Worm (Caenorhabditis elegans): ENCODE measurements around the gene ucp-4.
A peak's percentile ranks its signal among the peaks of the same experiment; 100 is the strongest.

ucp-4 gene

ce11 chrV:9327691-9328090 is 6.4 kb upstream of the ucp-4 start:
- no peak for TF ChIP-seq ceh-36 (tag; optimal IDR thresholded peaks at IDR 0.05)
- TF ChIP-seq tra-4 (tag; optimal IDR thresholded peaks at IDR 0.05) = no peak
- TF ChIP-seq flt-1 (GFP tag; IDR thresholded peaks at IDR 0.05) = no peak
- no peak for TF ChIP-seq scrt-1 (GFP tag; IDR thresholded peaks at IDR 0.05)
- TF ChIP-seq hnd-1 (tag; optimal IDR thresholded peaks at IDR 0.05) = no peak

DNA sequence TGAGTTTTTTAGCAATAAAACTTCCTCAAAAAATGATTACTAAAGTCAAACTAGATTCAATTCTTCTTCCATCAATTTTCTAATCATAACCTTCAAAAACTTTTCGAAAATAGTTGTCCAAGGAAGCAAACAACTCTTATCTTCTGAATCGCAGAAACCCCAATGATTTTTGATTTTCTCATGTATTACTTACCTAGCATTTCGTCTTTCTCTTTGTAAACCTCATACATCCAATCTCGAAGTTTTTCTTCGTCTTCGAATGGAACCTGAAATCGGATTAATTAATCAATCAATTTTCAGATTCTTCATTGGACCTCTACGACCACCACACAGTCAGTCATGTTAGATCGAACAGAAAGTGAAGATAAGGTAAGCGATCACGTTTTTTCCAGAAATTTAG is 5.4 kb upstream of the ucp-4 start, which contains the start of gene K07B1.4:
TSS of gene K07B1.4 (plus strand) at position 301 of the 400 bp plus-strand sequence.
- TF ChIP-seq F13C5.2 (tag; optimal IDR thresholded peaks at IDR 0.05) (no peak), aly-1 (tag; optimal IDR thresholded peaks at IDR 0.05) (no peak), ets-7 (tag; optimal IDR thresholded peaks at IDR 0.05) (no peak), pes-1 (GFP tag; IDR thresholded peaks at IDR 0.05) (no peak), hnd-1 (tag; optimal IDR thresholded peaks at IDR 0.05) (no peak), tra-4 (tag; optimal IDR thresholded peaks at IDR 0.05) (no peak), tbx-37 (GFP tag; conservative IDR thresholded peaks at IDR 0.05) (no peak), ceh-13 (GFP tag; optimal IDR thresholded peaks at IDR 0.05) (no peak), ceh-36 (tag; optimal IDR thresholded peaks at IDR 0.05) (no peak), scrt-1 (GFP tag; IDR thresholded peaks at IDR 0.05) (no peak), B0310.2 (tag; optimal IDR thresholded peaks at IDR 0.05) (no peak), ama-1 (optimal IDR thresholded peaks at IDR 0.05) (no peak), hmg-4 (GFP tag; optimal IDR thresholded peaks at IDR 0.05) (no peak), tbx-11 (GFP tag; IDR thresholded peaks at IDR 0.05) (no peak), sea-1 (GFP tag; conservative IDR thresholded peaks at IDR 0.05) (no peak), flt-1 (GFP tag; IDR thresholded peaks at IDR 0.05) (no peak), hmbx-1 (tag; optimal IDR thresholded peaks at IDR 0.05) (no peak)

DNA sequence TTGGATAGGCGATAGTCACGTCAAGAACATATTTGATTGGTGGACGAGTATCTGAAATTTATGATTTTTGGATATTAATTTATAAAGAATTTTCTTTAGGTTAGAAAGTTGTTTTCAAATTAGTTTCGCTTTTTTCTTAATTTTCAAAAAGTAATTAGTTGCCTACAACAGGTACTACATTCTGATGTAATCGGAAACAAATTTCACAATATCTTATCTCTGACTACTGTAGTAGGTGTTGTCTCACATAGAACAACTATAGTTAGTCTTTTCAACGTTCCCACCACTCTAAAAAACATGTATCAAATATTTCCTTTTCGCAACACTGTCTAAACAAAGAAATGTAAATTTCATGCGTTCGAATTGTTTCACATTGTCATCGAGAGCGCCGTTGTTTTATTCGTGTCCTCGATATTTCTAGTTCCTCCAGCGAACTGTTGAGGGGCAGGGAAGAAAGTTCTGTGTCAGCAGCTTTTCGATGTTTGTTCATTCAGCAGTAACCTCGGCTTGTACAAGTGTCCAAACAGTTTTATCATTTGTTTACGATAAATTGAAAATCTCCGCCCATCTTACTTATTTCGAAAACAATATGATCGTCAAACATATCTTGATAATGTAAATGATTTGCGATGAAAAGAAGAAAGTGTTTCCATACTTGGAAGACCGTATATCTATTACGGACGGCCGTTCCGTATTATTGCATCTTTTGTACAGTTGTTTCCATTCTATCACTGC is 4.7 kb upstream of the ucp-4 start:
- no peak for TF ChIP-seq pes-1 (GFP tag; IDR thresholded peaks at IDR 0.05)
- no peak for TF ChIP-seq tbx-37 (GFP tag; conservative IDR thresholded peaks at IDR 0.05)
- TF ChIP-seq ama-1 (optimal IDR thresholded peaks at IDR 0.05) = no peak
- no peak for TF ChIP-seq F13C5.2 (tag; optimal IDR thresholded peaks at IDR 0.05)
- TF ChIP-seq hnd-1 (tag; optimal IDR thresholded peaks at IDR 0.05) = no peak
- TF ChIP-seq tbx-11 (GFP tag; IDR thresholded peaks at IDR 0.05) = no peak
- TF ChIP-seq sea-1 (GFP tag; conservative IDR thresholded peaks at IDR 0.05) = no peak
- TF ChIP-seq tra-4 (tag; optimal IDR thresholded peaks at IDR 0.05) = no peak
- no peak for TF ChIP-seq aly-1 (tag; optimal IDR thresholded peaks at IDR 0.05)
- no peak for TF ChIP-seq B0310.2 (tag; optimal IDR thresholded peaks at IDR 0.05)
- TF ChIP-seq hmg-4 (GFP tag; optimal IDR thresholded peaks at IDR 0.05) = no peak
- no peak for TF ChIP-seq ets-7 (tag; optimal IDR thresholded peaks at IDR 0.05)
- TF ChIP-seq ceh-13 (GFP tag; optimal IDR thresholded peaks at IDR 0.05) = no peak
- no peak for TF ChIP-seq hmbx-1 (tag; optimal IDR thresholded peaks at IDR 0.05)
- no peak for TF ChIP-seq ceh-36 (tag; optimal IDR thresholded peaks at IDR 0.05)

- TF ChIP-seq hmbx-1 (tag; optimal IDR thresholded peaks at IDR 0.05) (no peak), tra-4 (tag; optimal IDR thresholded peaks at IDR 0.05) (no peak), ceh-36 (tag; optimal IDR thresholded peaks at IDR 0.05) (no peak), pes-1 (GFP tag; IDR thresholded peaks at IDR 0.05) (no peak)
Measured at ce11 chrV:9332611-9333315, 1.3 kb upstream of the ucp-4 start.

DNA sequence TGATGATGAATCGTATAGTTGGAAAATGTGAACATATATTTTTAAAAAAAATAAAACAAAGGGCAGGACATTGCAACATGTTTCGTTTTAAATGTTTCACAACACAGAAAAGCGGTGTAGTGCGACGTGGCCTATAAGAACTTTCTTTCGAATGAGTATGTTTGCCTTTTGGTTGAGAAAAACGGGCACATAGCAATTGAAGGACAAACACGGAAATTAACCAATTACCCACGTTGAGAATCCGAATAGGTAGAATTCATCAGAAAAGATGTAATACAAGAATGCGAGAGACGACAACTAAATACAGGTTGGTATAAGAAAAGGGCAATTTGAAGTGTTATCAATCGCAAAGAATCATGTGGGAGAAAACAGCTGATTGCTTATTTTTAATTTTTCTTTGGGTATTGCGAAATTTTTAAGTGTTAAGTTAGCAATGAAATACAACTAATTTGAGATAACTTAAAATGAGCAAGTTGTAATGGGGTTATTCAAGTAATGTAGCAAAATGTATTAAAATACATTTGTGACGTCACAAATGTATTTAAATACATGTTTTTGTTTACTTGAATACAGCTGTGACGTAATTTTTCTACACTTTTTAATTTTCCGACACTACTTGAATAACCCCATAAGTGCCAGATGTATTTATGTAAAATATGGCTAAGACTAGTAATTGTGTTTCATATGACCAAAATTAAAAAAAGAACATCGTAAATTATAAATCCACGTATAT is 616 bp upstream of the ucp-4 start, which contains the start of gene acl-14:
TSS of gene acl-14 (minus strand) at position 316 of the 733 bp plus-strand sequence.
- TF ChIP-seq ama-1 (optimal IDR thresholded peaks at IDR 0.05) (no peak), tbx-37 (GFP tag; conservative IDR thresholded peaks at IDR 0.05) (no peak), ceh-13 (GFP tag; optimal IDR thresholded peaks at IDR 0.05) (no peak), B0310.2 (tag; optimal IDR thresholded peaks at IDR 0.05) (no peak), aly-1 (tag; optimal IDR thresholded peaks at IDR 0.05) (no peak), tra-4 (tag; optimal IDR thresholded peaks at IDR 0.05) (no peak), ceh-36 (tag; optimal IDR thresholded peaks at IDR 0.05) (no peak), tbx-11 (GFP tag; IDR thresholded peaks at IDR 0.05) (no peak), flt-1 (GFP tag; IDR thresholded peaks at IDR 0.05) (no peak), pes-1 (GFP tag; IDR thresholded peaks at IDR 0.05) (no peak), ets-7 (tag; optimal IDR thresholded peaks at IDR 0.05) (no peak), sea-1 (GFP tag; conservative IDR thresholded peaks at IDR 0.05) (no peak), hmg-4 (GFP tag; optimal IDR thresholded peaks at IDR 0.05) (no peak), scrt-1 (GFP tag; IDR thresholded peaks at IDR 0.05) (no peak), F13C5.2 (tag; optimal IDR thresholded peaks at IDR 0.05) (no peak), hnd-1 (tag; optimal IDR thresholded peaks at IDR 0.05) (no peak), hmbx-1 (tag; optimal IDR thresholded peaks at IDR 0.05) (no peak)

- TF ChIP-seq ama-1 (optimal IDR thresholded peaks at IDR 0.05) (no peak), B0310.2 (tag; optimal IDR thresholded peaks at IDR 0.05) (no peak), aly-1 (tag; optimal IDR thresholded peaks at IDR 0.05) (no peak)
Measured at ce11 chrV:9336462-9336861, 2.4 kb downstream of the ucp-4 start, which contains the start of gene coq-6. Gene coq-6 (plus strand): TSS chrV:9336762.

DNA sequence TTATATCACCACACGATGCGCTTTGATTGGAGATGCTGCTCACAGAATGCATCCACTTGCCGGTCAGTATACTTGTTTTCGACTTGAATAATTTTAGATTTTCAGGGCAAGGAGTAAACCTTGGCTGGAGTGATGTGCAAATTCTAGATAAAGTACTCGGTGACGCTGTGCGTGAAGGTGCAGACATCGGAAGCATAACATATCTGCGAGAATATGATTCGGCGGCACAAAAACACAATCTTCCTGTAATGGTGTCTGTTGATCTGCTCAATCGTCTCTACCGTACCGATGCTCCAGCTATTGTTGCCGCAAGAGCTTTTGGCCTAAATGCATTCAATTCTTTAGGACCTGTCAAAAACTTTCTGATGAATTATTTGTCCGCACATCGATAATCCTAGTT is 4.4 kb downstream of the ucp-4 start:
- TF ChIP-seq F13C5.2 (tag; optimal IDR thresholded peaks at IDR 0.05) (no peak), sea-1 (GFP tag; conservative IDR thresholded peaks at IDR 0.05) (0 out of 2 replicates have a peak, but pooled peaks have one; percentile 12)
